Worm (Caenorhabditis elegans): ENCODE data around the gene srz-10.
A peak's percentile ranks its signal among the peaks of the same experiment; 100 is the strongest.
"Not testable (repeated sequence)": the region's sequence is repeated elsewhere in the genome, so short reads cannot be mapped to it uniquely, and the experiment has no call there.

Gene srz-10

ce11 chrV:15322653-15323052 is 13.8 kb upstream of the srz-10 start, which contains the start of gene nhr-247:
Gene nhr-247 (plus strand): TSS chrV:15322982.
- TF ChIP-seq pqm-1 (tag; optimal IDR thresholded peaks at IDR 0.05) (peak; percentile 15), nhr-28 (tag; optimal IDR thresholded peaks at IDR 0.05) (peak; percentile 71), dmd-6 (GFP tag; IDR thresholded peaks at IDR 0.05) (peak; percentile 65), daf-16 (tag; optimal IDR thresholded peaks at IDR 0.05) (peak; percentile 24)
- TF ChIP-seq daf-16 (GFP tag; optimal IDR thresholded peaks at IDR 0.05): not testable (repeated sequence)

DNA sequence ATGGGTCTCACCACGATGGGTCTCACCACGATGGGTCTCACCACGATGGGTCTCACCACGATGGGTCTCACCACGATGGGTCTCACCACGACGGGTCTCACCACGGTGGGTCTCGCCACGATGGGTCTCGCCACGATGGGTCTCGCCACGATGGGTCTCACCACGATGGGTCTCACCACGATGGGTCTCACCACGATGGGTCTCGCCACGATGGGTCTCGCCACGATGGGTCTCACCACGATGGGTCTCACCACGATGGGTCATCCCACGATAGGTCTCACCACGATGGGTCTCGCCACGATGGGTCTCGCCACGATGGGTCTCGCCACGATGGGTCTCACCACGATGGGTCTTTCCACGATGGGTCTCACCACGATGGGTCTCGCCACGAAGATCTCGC is 13.0 kb upstream of the srz-10 start:
- TF ChIP-seq snpc-1.2 (GFP tag; IDR thresholded peaks at IDR 0.05) (0 out of 2 replicates have a peak, but pooled peaks have one; percentile 12), egl-43 (GFP tag; IDR thresholded peaks at IDR 0.05) (0 out of 2 replicates have a peak, but pooled peaks have one; percentile 21), set-16 (GFP tag; IDR thresholded peaks at IDR 0.05) (peak; percentile 82)

DNA sequence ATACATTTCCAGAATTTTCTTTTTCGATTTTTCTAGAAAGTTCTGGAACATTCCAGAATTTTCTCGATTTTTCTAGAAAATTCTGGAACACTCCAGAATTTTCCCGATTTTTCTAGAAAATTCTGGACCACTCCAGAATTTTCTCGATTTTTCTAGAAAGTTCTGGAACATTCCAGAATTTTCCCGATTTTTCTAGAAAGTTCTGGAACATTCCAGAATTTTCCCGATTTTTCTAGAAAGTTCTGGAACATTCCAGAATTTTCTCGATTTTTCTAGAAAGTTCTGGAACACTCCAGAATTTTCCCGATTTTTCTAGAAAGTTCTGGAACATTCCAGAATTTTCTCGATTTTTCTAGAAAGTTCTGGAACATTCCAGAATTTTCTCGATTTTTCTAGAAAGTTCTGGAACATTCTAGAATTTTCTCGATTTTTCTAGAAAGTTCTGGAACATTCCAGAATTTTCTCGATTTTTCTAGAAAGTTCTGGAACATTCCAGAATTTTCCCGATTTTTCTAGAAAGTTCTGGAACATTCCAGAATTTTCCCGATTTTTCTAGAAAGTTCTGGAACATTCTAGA is 11.9 kb upstream of the srz-10 start:
- TF ChIP-seq vab-7 (GFP tag; IDR thresholded peaks at IDR 0.05) (peak; percentile 51; the same call in 1 of the 2 replicates), Y75B8A.6 (GFP tag; IDR thresholded peaks at IDR 0.05) (0 out of 2 replicates have a peak, but pooled peaks have one; percentile 46), arid-1 (GFP tag; conservative IDR thresholded peaks at IDR 0.05) (peak; percentile 76; the same call in 1 of the 2 replicates), lim-7 (GFP tag; IDR thresholded peaks at IDR 0.05) (peak; percentile 73), Y105C5A.15 (GFP tag; IDR thresholded peaks at IDR 0.05) (0 out of 2 replicates have a peak, but pooled peaks have one; percentile 30), lin-1 (GFP tag; IDR thresholded peaks at IDR 0.05) (0 out of 2 replicates have a peak, but pooled peaks have one; percentile 57), pha-4 (GFP tag; IDR thresholded peaks at IDR 0.05) (peak; percentile 74; the same call in 1 of the 2 replicates), madf-5 (GFP tag; IDR thresholded peaks at IDR 0.05) (0 out of 4 replicates have a peak, but pooled peaks of 1 of the 2 experiments have one; percentile 63), ctbp-1 (GFP tag; IDR thresholded peaks at IDR 0.05) (peak; percentile 57; the same call in 1 of the 2 replicates), mdt-29 (GFP tag; IDR thresholded peaks at IDR 0.05) (peak; percentile 86), Y48G9A.11 (GFP tag; IDR thresholded peaks at IDR 0.05) (0 out of 2 replicates have a peak, but pooled peaks have one; percentile 60), egl-43 (GFP tag; IDR thresholded peaks at IDR 0.05) (0 out of 2 replicates have a peak, but pooled peaks have one; percentile 24), snpc-1.2 (GFP tag; IDR thresholded peaks at IDR 0.05) (peak; percentile 59; the same call in 1 of the 2 replicates)
- not testable (repeated sequence) for TF ChIP-seq pha-4 (tag; optimal IDR thresholded peaks at IDR 0.05)

- TF ChIP-seq mxl-2 (GFP tag; conservative IDR thresholded peaks at IDR 0.05) (no peak), T20F7.1 (GFP tag; optimal IDR thresholded peaks at IDR 0.05) (no peak), mdl-1 (tag; optimal IDR thresholded peaks at IDR 0.05) (peak in 1 of 2 experiments; percentile 30), zip-11 (GFP tag; IDR thresholded peaks at IDR 0.05) (no peak), aha-1 (tag) (no peak), nhr-10 (tag; optimal IDR thresholded peaks at IDR 0.05) (peak; percentile 31), nhr-48 (tag; optimal IDR thresholded peaks at IDR 0.05) (peak; percentile 59), egl-43 (GFP tag; IDR thresholded peaks at IDR 0.05) (no peak), hmg-1.1 (GFP tag; IDR thresholded peaks at IDR 0.05) (no peak), dmd-6 (GFP tag; IDR thresholded peaks at IDR 0.05) (peak; percentile 97), duxl-1 (tag; optimal IDR thresholded peaks at IDR 0.05; ENCODE audit: poor library complexity) (no peak), dve-1 (tag; optimal IDR thresholded peaks at IDR 0.05; ENCODE audit: insufficient read depth) (peak; percentile 80), daf-16 (GFP tag; optimal IDR thresholded peaks at IDR 0.05) (peak in 1 of 2 experiments; percentile 2), daf-16 (tag; optimal IDR thresholded peaks at IDR 0.05) (peak; percentile 97), zag-1 (tag; optimal IDR thresholded peaks at IDR 0.05) (no peak), tra-1 (GFP tag; IDR thresholded peaks at IDR 0.05) (peak; percentile 56; the same call in 1 of the 2 replicates), hlh-11 (tag; optimal IDR thresholded peaks at IDR 0.05) (peak; percentile 77), nhr-77 (tag; optimal IDR thresholded peaks at IDR 0.05) (peak; percentile 96), lin-1 (GFP tag; IDR thresholded peaks at IDR 0.05) (peak; percentile 85), ceh-44 (GFP tag; IDR thresholded peaks at IDR 0.05) (no peak), nhr-28 (tag; optimal IDR thresholded peaks at IDR 0.05) (peak; percentile 96), pqm-1 (tag; optimal IDR thresholded peaks at IDR 0.05) (peak; percentile 98)
These were observed 9.7 kb upstream of the srz-10 start, which contains the start of gene nhr-291 for ce11 chrV:15318638-15319037. Gene nhr-291 (plus strand): TSS chrV:15318961.
